Fruit fly (Drosophila melanogaster): ENCODE data around the gene Myo61F.
A peak's percentile ranks its signal among the peaks of the same experiment; 100 is the strongest.

Myo61F gene

DNA sequence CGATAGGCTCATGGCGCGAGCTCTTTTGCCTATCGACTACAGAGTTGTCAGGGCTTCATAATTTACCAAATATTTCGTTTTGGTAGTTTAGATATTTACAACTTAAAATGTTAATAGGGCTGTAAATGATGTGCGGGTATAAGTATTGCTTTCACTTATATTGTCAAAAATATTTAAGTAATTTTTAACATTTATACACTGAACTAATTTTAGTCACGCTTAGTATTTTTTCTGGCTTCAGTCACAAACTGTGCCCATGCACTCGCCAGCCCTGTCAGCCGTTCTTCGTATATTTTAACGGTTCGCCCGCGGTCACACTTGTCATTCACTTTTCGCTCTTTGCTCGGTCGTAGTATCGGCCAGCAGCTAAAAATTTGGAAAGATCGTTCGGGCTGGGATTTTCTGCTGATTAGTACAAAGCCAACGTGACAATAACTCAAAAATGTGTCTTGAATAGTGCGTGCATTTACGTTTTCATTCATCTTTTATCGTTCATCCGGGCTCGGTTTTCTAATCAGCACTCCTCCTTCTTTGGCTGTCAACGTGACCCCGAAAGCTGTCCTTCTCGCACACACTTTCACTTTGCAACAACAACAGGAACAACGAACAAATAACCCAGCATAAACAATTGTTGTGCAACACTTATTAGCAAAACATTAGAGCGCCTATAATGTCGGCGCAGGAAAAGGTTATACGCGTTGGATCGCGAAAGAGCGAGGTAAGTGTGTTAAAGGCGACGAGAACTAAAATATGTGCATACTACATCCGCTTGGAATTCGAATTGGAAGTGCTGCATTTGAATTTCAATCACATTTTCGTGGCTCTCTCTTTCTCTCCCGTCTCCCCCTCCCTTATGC lies 16.5 kb downstream of the Myo61F start, which contains the start of the genes Hmbs and CG2211 (continued):
- TF ChIP-seq stc (GFP tag; IDR thresholded peaks at IDR 0.05) (peak; percentile 75), tup (GFP tag; optimal IDR thresholded peaks at IDR 0.05) (peak; percentile 75), CG33213 (GFP tag; optimal IDR thresholded peaks at IDR 0.05) (peak; percentile 89), CG3847 (GFP tag; IDR thresholded peaks at IDR 0.05) (peak; percentile 92), B-H1 (GFP tag; IDR thresholded peaks at IDR 0.05) (peak; percentile 80), Awh (GFP tag; IDR thresholded peaks at IDR 0.05) (peak; percentile 82), CG8388 (GFP tag; optimal IDR thresholded peaks at IDR 0.05) (peak; percentile 65), HHEX (GFP tag; optimal IDR thresholded peaks at IDR 0.05) (peak; percentile 72), CG8359 (GFP tag; optimal IDR thresholded peaks at IDR 0.05; ENCODE audit: borderline replicate concordance) (no peak), Dip3 (GFP tag; optimal IDR thresholded peaks at IDR 0.05) (peak; percentile 86), NfI (GFP tag; optimal IDR thresholded peaks at IDR 0.05) (peak; percentile 79), Pdp1 (GFP tag; optimal IDR thresholded peaks at IDR 0.05) (peak in 1 of 2 experiments; percentile 88), CG12769 (tag; optimal IDR thresholded peaks at IDR 0.05) (peak; percentile 76), Aef1 (GFP tag; IDR thresholded peaks at IDR 0.05) (peak; percentile 74), Eip74EF (GFP tag; optimal IDR thresholded peaks at IDR 0.05) (peak in 1 of 2 experiments; percentile 49), Sox100B (GFP tag; optimal IDR thresholded peaks at IDR 0.05) (peak; percentile 61), CG31388 (GFP tag; optimal IDR thresholded peaks at IDR 0.05) (peak; percentile 76), HLH4C (GFP tag; IDR thresholded peaks at IDR 0.05; ENCODE audit: partially characterized antibody) (peak; percentile 37; the same call in 1 of the 3 replicates), D19A (tag; optimal IDR thresholded peaks at IDR 0.05) (peak; percentile 73), Abd-B (GFP tag; optimal IDR thresholded peaks at IDR 0.05) (peak; percentile 82), cato (GFP tag; optimal IDR thresholded peaks at IDR 0.05; ENCODE audit: borderline replicate concordance) (peak; percentile 74), CG12071 (GFP tag; optimal IDR thresholded peaks at IDR 0.05) (peak; percentile 52), mam (GFP tag; optimal IDR thresholded peaks at IDR 0.05) (peak; percentile 91), nmo (GFP tag; optimal IDR thresholded peaks at IDR 0.05) (peak; percentile 90), kah (GFP tag; optimal IDR thresholded peaks at IDR 0.05) (peak; percentile 58), ash1 (GFP tag; optimal IDR thresholded peaks at IDR 0.05) (peak; percentile 17), CG3838 (GFP tag; optimal IDR thresholded peaks at IDR 0.05) (peak; percentile 78), disco-r (GFP tag; optimal IDR thresholded peaks at IDR 0.05) (peak; percentile 64), mld (GFP tag; IDR thresholded peaks at IDR 0.05; ENCODE audit: partially characterized antibody) (no peak), GATAe (GFP tag; conservative IDR thresholded peaks at IDR 0.05) (no peak; the same call in 1 of the 2 replicates), Deaf1 (tag; optimal IDR thresholded peaks at IDR 0.05) (peak; percentile 75), so (GFP tag; IDR thresholded peaks at IDR 0.05) (peak; percentile 79; the same call in 2 of the 3 replicates), da (GFP tag; optimal IDR thresholded peaks at IDR 0.05) (peak; percentile 63), dm (GFP tag; optimal IDR thresholded peaks at IDR 0.05) (peak; percentile 86), ranshi (GFP tag; IDR thresholded peaks at IDR 0.05) (peak; percentile 84), dan (GFP tag; IDR thresholded peaks at IDR 0.05) (peak; percentile 36; the same call in 1 of the 2 replicates), al (GFP tag; IDR thresholded peaks at IDR 0.05) (peak; percentile 79), pho (GFP tag; optimal IDR thresholded peaks at IDR 0.05) (peak; percentile 89), sna (GFP tag; IDR thresholded peaks at IDR 0.05; ENCODE audit: partially characterized antibody) (no peak), phol (tag; optimal IDR thresholded peaks at IDR 0.05) (peak; percentile 95), YL-1 (GFP tag; optimal IDR thresholded peaks at IDR 0.05) (peak; percentile 57), CG7271 (tag; optimal IDR thresholded peaks at IDR 0.05) (peak; percentile 77), onecut (GFP tag; IDR thresholded peaks at IDR 0.05) (peak; percentile 72), lab (GFP tag; optimal IDR thresholded peaks at IDR 0.05) (peak; percentile 94), gcm2 (GFP tag; optimal IDR thresholded peaks at IDR 0.05) (peak; percentile 66), lola (GFP tag; optimal IDR thresholded peaks at IDR 0.05) (peak in 1 of 3 experiments; percentile 84), CG11085 (GFP tag; IDR thresholded peaks at IDR 0.05) (peak; percentile 80)

Measured in whole organism, embryonic.